Fruit fly (Drosophila melanogaster): ENCODE results near the gene Ptp61F.
A peak's percentile ranks its signal among the peaks of the same experiment; 100 is the strongest.

The Ptp61F gene

dm6 chr3L:1442906-1443305 lies 32.2 kb downstream of the Ptp61F start (continued):
- TF ChIP-seq CG10462 (GFP tag; optimal IDR thresholded peaks at IDR 0.05): peak; percentile 80
- peak; percentile 81; the same call in 1 of the 2 replicates for TF ChIP-seq ranshi (GFP tag; IDR thresholded peaks at IDR 0.05)
- TF ChIP-seq CG9727 (GFP tag; optimal IDR thresholded peaks at IDR 0.05): peak; percentile 92
- TF ChIP-seq trem (tag; optimal IDR thresholded peaks at IDR 0.05): peak; percentile 91
- TF ChIP-seq unpg (GFP tag; optimal IDR thresholded peaks at IDR 0.05): peak; percentile 84
- peak; percentile 72 for TF ChIP-seq ac (GFP tag; optimal IDR thresholded peaks at IDR 0.05)
- peak; percentile 64 for TF ChIP-seq CG3838 (GFP tag; optimal IDR thresholded peaks at IDR 0.05)
- TF ChIP-seq tgo (GFP tag; IDR thresholded peaks at IDR 0.05): peak; percentile 82
- TF ChIP-seq bsh (GFP tag; optimal IDR thresholded peaks at IDR 0.05): peak; percentile 50 to 98
- TF ChIP-seq CG3995 (GFP tag; optimal IDR thresholded peaks at IDR 0.05): no peak
- TF ChIP-seq CkIIα-i1 (GFP tag; IDR thresholded peaks at IDR 0.05): no peak
- TF ChIP-seq CG2712 (tag; optimal IDR thresholded peaks at IDR 0.05): peak; percentile 97
- TF ChIP-seq phol (tag; optimal IDR thresholded peaks at IDR 0.05): peak; percentile 90
- peak; percentile 76 for TF ChIP-seq Usf (GFP tag; optimal IDR thresholded peaks at IDR 0.05)
- TF ChIP-seq ara (GFP tag; IDR thresholded peaks at IDR 0.05): peak; percentile 98
- TF ChIP-seq CG9797 (GFP tag; optimal IDR thresholded peaks at IDR 0.05): peak; percentile 5
- TF ChIP-seq ssp (GFP tag; IDR thresholded peaks at IDR 0.05): peak; percentile 82
- TF ChIP-seq CG7987 (GFP tag; optimal IDR thresholded peaks at IDR 0.05): no peak
- peak; percentile 78 for TF ChIP-seq CG12219 (GFP tag; optimal IDR thresholded peaks at IDR 0.05)
- TF ChIP-seq emc (GFP tag; optimal IDR thresholded peaks at IDR 0.05): no peak
- TF ChIP-seq sim (GFP tag; IDR thresholded peaks at IDR 0.05): peak; percentile 90
- TF ChIP-seq tll (GFP tag; optimal IDR thresholded peaks at IDR 0.05): no peak
- peak; percentile 80 for TF ChIP-seq dati (GFP tag; IDR thresholded peaks at IDR 0.05)
- TF ChIP-seq tap (tag; optimal IDR thresholded peaks at IDR 0.05): peak; percentile 89
- TF ChIP-seq CG8290 (GFP tag; optimal IDR thresholded peaks at IDR 0.05): peak; percentile 92
- TF ChIP-seq CG8290 (tag; optimal IDR thresholded peaks at IDR 0.05): peak in 1 of 2 experiments; percentile 91
- TF ChIP-seq toy (GFP tag; IDR thresholded peaks at IDR 0.05): no peak
- peak; percentile 79 for TF ChIP-seq CG17385 (GFP tag; optimal IDR thresholded peaks at IDR 0.05)
- TF ChIP-seq lbe (GFP tag; optimal IDR thresholded peaks at IDR 0.05): peak; percentile 94
- peak; percentile 95 for TF ChIP-seq Spps (tag; optimal IDR thresholded peaks at IDR 0.05)
- TF ChIP-seq salm (tag; optimal IDR thresholded peaks at IDR 0.05): peak; percentile 77
- TF ChIP-seq CG3847 (GFP tag; IDR thresholded peaks at IDR 0.05): peak; percentile 46
- no peak for TF ChIP-seq Atf6 (GFP tag; IDR thresholded peaks at IDR 0.05)
- peak; percentile 86 for TF ChIP-seq lmd (GFP tag; IDR thresholded peaks at IDR 0.05)
- peak; percentile 91 for TF ChIP-seq CG1602 (GFP tag; optimal IDR thresholded peaks at IDR 0.05)
- TF ChIP-seq esg (GFP tag; conservative IDR thresholded peaks at IDR 0.05): peak; percentile 77
- no peak for TF ChIP-seq fd3F (GFP tag; optimal IDR thresholded peaks at IDR 0.05)
- peak; percentile 74 for TF ChIP-seq CG8359 (GFP tag; optimal IDR thresholded peaks at IDR 0.05; ENCODE audit: borderline replicate concordance)
- TF ChIP-seq CG4730 (GFP tag; IDR thresholded peaks at IDR 0.05): peak; percentile 79
- peak; percentile 80 for TF ChIP-seq CG4360 (GFP tag; IDR thresholded peaks at IDR 0.05)
- TF ChIP-seq tup (GFP tag; optimal IDR thresholded peaks at IDR 0.05): peak; percentile 66
- no peak for TF ChIP-seq vfl (GFP tag; optimal IDR thresholded peaks at IDR 0.05)
- TF ChIP-seq Xbp1 (GFP tag; optimal IDR thresholded peaks at IDR 0.05): peak; percentile 88
- TF ChIP-seq Dip3 (GFP tag; optimal IDR thresholded peaks at IDR 0.05): no peak
- TF ChIP-seq CG7963 (GFP tag; IDR thresholded peaks at IDR 0.05; ENCODE audit: partially characterized antibody): no peak
- TF ChIP-seq Side (GFP tag; optimal IDR thresholded peaks at IDR 0.05): peak; percentile 74
- peak; percentile 97 for TF ChIP-seq chm (GFP tag; IDR thresholded peaks at IDR 0.05)
- peak; percentile 95 for TF ChIP-seq corto (GFP tag; optimal IDR thresholded peaks at IDR 0.05)
- TF ChIP-seq pros (GFP tag; optimal IDR thresholded peaks at IDR 0.05): peak; percentile 42
- peak; percentile 78 for TF ChIP-seq dimm (GFP tag; IDR thresholded peaks at IDR 0.05)
- peak; percentile 77 for TF ChIP-seq CG12942 (GFP tag; optimal IDR thresholded peaks at IDR 0.05)
- TF ChIP-seq fd96Cb (tag; optimal IDR thresholded peaks at IDR 0.05): peak; percentile 91

All from whole organism, embryonic.